Worm (Caenorhabditis elegans): ENCODE results near the gene abu-1.

The abu-1 gene

DNA sequence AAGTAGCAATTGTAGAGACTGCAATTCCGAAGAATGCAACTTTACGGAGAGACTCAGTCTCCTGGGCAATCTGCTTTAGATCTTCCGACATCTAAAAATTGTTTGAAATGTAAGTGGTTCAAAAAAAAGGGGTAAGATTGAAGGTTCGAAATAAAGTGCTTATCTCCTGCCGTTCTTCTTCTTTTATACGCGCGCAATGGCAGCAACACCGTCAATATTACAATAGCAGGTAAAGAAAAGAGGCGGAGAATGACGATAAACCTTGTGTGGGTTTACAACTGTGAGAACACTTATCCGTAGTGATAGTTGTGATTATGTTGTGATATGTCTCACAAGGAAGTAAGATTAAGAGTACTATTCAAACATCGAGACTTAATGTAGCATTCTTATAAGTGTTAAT is 40.2 kb upstream of the abu-1 start, which contains the start of gene col-13:
col-13 (minus strand) TSS at position 101 of the 400 bp plus-strand sequence.
- TF ChIP-seq skn-1 (tag; optimal IDR thresholded peaks at IDR 0.05), result no peak
- no peak for TF ChIP-seq unc-55 (GFP tag; optimal IDR thresholded peaks at IDR 0.05)
- no peak for TF ChIP-seq ceh-82 (tag; optimal IDR thresholded peaks at IDR 0.05)
- no peak for TF ChIP-seq nhr-10 (tag; optimal IDR thresholded peaks at IDR 0.05)
- TF ChIP-seq unc-62 (GFP tag; optimal IDR thresholded peaks at IDR 0.05), result no peak
- no peak for TF ChIP-seq sem-4 (tag; optimal IDR thresholded peaks at IDR 0.05)
- TF ChIP-seq lin-11 (tag; optimal IDR thresholded peaks at IDR 0.05), result no peak
- TF ChIP-seq nhr-6 (tag; optimal IDR thresholded peaks at IDR 0.05), result no peak

DNA sequence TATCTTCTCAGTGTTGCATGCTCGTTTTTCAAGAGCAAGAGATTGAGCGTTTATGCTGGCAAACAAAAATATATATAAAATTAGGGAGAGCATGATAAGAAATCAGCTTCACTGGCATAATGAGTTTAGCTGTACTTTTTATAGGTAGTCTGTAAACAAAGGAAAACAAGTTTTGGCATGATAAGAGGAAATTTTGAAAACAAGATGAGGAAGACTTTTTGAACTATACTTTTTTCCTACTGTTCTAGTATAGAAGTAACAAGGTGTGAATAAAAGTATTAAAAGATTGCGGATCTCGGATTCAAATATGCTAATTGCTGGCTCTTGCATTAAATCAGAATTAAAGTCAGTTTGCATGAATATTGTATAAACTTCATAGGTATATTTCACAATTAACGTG is 37.3 kb upstream of the abu-1 start, which contains the start of gene F15H10.5:
F15H10.5 (minus strand) TSS at position 101 of the 400 bp plus-strand sequence.
- no peak for TF ChIP-seq C34F6.9 (tag; optimal IDR thresholded peaks at IDR 0.05)
- TF ChIP-seq mab-5 (tag; optimal IDR thresholded peaks at IDR 0.05), result no peak
- TF ChIP-seq sma-3 (GFP tag; optimal IDR thresholded peaks at IDR 0.05), result no peak
- no peak for TF ChIP-seq skn-1 (tag; optimal IDR thresholded peaks at IDR 0.05)
- no peak for TF ChIP-seq nhr-11 (tag; optimal IDR thresholded peaks at IDR 0.05)
- TF ChIP-seq lin-13 (GFP tag; optimal IDR thresholded peaks at IDR 0.05), result no peak
- TF ChIP-seq lin-39 (tag; optimal IDR thresholded peaks at IDR 0.05), result no peak
- TF ChIP-seq nhr-23 (tag; optimal IDR thresholded peaks at IDR 0.05), result no peak
- TF ChIP-seq unc-55 (GFP tag; optimal IDR thresholded peaks at IDR 0.05), result no peak
- TF ChIP-seq egl-27 (tag; optimal IDR thresholded peaks at IDR 0.05), result no peak
- no peak for TF ChIP-seq snpc-4 (tag; optimal IDR thresholded peaks at IDR 0.05)
- no peak for TF ChIP-seq blmp-1 (tag; optimal IDR thresholded peaks at IDR 0.05; ENCODE audit: insufficient read depth)
- TF ChIP-seq unc-39 (tag; optimal IDR thresholded peaks at IDR 0.05), result no peak

DNA sequence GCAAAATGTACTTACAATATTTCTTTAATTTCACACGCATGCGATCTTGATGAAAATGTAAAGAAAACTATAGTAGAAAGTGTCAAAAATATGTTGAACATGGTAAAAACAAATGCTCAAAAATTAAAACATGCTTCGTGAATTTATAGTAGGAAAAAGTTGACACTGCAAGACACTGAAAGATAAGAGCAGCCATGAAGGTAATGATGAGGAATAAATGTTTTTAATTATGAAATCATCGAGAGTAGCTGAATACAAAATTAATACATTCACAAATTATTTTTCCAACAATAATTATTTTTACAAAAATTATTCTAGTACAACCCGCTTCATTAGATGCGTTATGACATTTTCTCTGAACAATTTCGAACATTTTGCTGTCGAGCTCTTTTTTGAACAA is 35.3 kb upstream of the abu-1 start, which contains the start of gene F15H10.10:
F15H10.10 (minus strand) TSS at position 101 of the 400 bp plus-strand sequence.
- TF ChIP-seq mab-5 (tag; optimal IDR thresholded peaks at IDR 0.05) (no peak), Y55F3AM.14 (GFP tag; optimal IDR thresholded peaks at IDR 0.05) (no peak), ztf-11 (tag; optimal IDR thresholded peaks at IDR 0.05) (no peak), snpc-4 (tag; optimal IDR thresholded peaks at IDR 0.05) (no peak), blmp-1 (tag; optimal IDR thresholded peaks at IDR 0.05; ENCODE audit: insufficient read depth) (no peak), nhr-10 (tag; optimal IDR thresholded peaks at IDR 0.05) (no peak)

DNA sequence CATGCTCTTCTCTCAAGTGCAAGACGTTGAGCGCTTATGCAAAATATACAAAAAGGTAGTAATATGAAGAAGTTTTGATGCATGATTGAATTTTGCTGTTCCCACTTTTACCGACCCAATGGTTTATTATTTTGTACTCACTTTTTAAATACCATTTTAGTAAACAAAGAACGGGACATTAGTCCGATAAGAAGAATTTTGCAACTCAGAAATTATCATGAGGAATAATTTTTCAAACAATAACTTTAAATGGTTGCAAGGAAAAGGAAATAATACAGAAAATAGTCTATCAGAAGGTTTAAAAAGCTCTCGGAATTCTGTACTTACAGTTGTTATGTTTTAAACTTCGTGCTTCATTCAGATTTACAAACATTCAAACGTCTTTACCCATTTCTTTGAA is 33.0 kb upstream of the abu-1 start, which contains the start of gene F15H10.9:
F15H10.9 (minus strand) TSS at position 101 of the 400 bp plus-strand sequence.
- TF ChIP-seq lin-13 (GFP tag; optimal IDR thresholded peaks at IDR 0.05) (no peak), zag-1 (tag; optimal IDR thresholded peaks at IDR 0.05) (no peak), crh-2 (tag; optimal IDR thresholded peaks at IDR 0.05) (no peak), dmd-4 (tag; optimal IDR thresholded peaks at IDR 0.05) (no peak), nhr-10 (tag; optimal IDR thresholded peaks at IDR 0.05) (no peak), F13H6.1 (tag; optimal IDR thresholded peaks at IDR 0.05) (no peak), nhr-12 (tag; optimal IDR thresholded peaks at IDR 0.05) (no peak), gmeb-1 (tag; optimal IDR thresholded peaks at IDR 0.05) (no peak), ZK546.5 (tag; optimal IDR thresholded peaks at IDR 0.05) (no peak), nhr-21 (tag; optimal IDR thresholded peaks at IDR 0.05) (no peak)

DNA sequence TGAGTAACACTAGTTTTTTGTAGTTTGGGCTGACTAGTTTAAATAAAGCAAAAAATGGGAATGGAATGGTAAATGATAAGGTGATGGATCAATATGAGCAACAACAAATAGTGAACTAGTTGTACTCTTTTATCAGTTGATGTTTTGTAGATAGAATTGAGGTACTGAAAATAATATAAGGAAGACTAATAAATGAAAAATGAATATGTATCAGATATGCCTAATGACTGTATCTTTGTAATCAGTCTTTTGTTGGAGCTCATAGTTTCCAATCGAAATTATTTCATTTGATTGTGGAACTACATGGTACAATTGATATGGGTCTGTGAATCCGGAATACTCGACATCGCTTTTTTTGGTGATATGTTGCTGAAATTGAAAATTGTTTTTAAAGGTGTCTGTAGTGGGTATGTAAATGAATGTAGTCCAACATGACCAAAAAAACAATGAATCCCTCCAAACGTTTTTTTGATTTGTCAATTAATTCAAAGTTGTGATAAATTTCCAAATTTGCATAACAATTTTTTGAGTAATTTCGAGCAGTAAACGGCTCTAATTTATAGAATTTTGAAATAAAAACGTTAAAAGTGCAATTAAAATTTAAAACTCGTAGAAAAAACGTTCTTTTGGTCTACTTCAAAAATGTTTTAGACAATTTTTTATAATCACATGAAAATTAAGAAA is 28.5 kb upstream of the abu-1 start, which contains the start of gene F15H10.12:
F15H10.12 (minus strand) TSS at position 51 of the 684 bp plus-strand sequence.
- no peak for TF ChIP-seq crh-2 (tag; optimal IDR thresholded peaks at IDR 0.05)
- TF ChIP-seq ztf-4 (tag; optimal IDR thresholded peaks at IDR 0.05), result no peak
- no peak for TF ChIP-seq alr-1 (tag; optimal IDR thresholded peaks at IDR 0.05)
- no peak for TF ChIP-seq nhr-77 (tag; optimal IDR thresholded peaks at IDR 0.05)
- no peak for TF ChIP-seq nhr-11 (tag; optimal IDR thresholded peaks at IDR 0.05)
- TF ChIP-seq zag-1 (tag; optimal IDR thresholded peaks at IDR 0.05), result no peak
- TF ChIP-seq ztf-11 (tag; optimal IDR thresholded peaks at IDR 0.05), result no peak
- no peak for TF ChIP-seq nhr-6 (tag; optimal IDR thresholded peaks at IDR 0.05)
- TF ChIP-seq nhr-237 (tag; optimal IDR thresholded peaks at IDR 0.05), result no peak
- TF ChIP-seq lin-39 (tag; optimal IDR thresholded peaks at IDR 0.05), result no peak
- no peak for TF ChIP-seq nhr-25 (tag; optimal IDR thresholded peaks at IDR 0.05)
- TF ChIP-seq elt-1 (tag; optimal IDR thresholded peaks at IDR 0.05), result no peak
- no peak for TF ChIP-seq C34F6.9 (tag; optimal IDR thresholded peaks at IDR 0.05)
- TF ChIP-seq ceh-82 (tag; optimal IDR thresholded peaks at IDR 0.05), result no peak
- no peak for TF ChIP-seq ceh-16 (tag; optimal IDR thresholded peaks at IDR 0.05)
- TF ChIP-seq nhr-12 (tag; optimal IDR thresholded peaks at IDR 0.05), result no peak
- TF ChIP-seq elt-3 (tag; optimal IDR thresholded peaks at IDR 0.05), result no peak
- TF ChIP-seq peb-1 (tag; optimal IDR thresholded peaks at IDR 0.05), result no peak
